Worm (Caenorhabditis elegans) whole organism, dauer: ENCODE data around the gene srh-111.

Experiments used
- unc-62 ChIP-seq: sonication (generic microtip); optimal IDR thresholded peaks from 2 replicates; lab custom pipeline; 2017; ENCODE audit warnings: missing biosample characterization, missing genetic modification reagents, missing genetic modification characterization

Gene srh-111

ce11 chrV:17485078-17485477 is at the start of gene srh-111:
srh-111 (minus strand) TSS chrV:17485178.
- TF ChIP-seq unc-62 (GFP tag; lab: Kevin White, UChicago): no peak

- TF ChIP-seq unc-62 (GFP tag; lab: Kevin White, UChicago): no peak
These were observed 48.2 kb upstream of the srh-111 start for ce11 chrV:17533200-17533599.

- TF ChIP-seq unc-62 (GFP tag; lab: Kevin White, UChicago): no peak
These were observed 47.7 kb upstream of the srh-111 start, which contains the start of gene C18D4.3 for ce11 chrV:17532686-17533085. C18D4.3 (minus strand) TSS chrV:17532786.

ce11 chrV:17531410-17531809 is 46.4 kb upstream of the srh-111 start, which contains the start of gene C18D4.4:
C18D4.4 (minus strand) TSS chrV:17531510.
- TF ChIP-seq unc-62 (GFP tag; lab: Kevin White, UChicago): no peak

ce11 chrV:17530486-17530885 is 45.5 kb upstream of the srh-111 start, which contains the start of gene C18D4.12:
C18D4.12 (minus strand) TSS chrV:17530586.
- TF ChIP-seq unc-62 (GFP tag; lab: Kevin White, UChicago): no peak

ce11 chrV:17527729-17528128 is 42.8 kb upstream of the srh-111 start, which contains the start of gene srz-90:
srz-90 (plus strand) TSS chrV:17528029.
- TF ChIP-seq unc-62 (GFP tag; lab: Kevin White, UChicago): no peak

- no peak for TF ChIP-seq unc-62 (GFP tag; lab: Kevin White, UChicago)
These were observed 35.8 kb upstream of the srh-111 start, which contains the start of gene fbxa-136 for ce11 chrV:17520735-17521134. fbxa-136 (plus strand) TSS chrV:17521035.

ce11 chrV:17513831-17514230 is 28.9 kb upstream of the srh-111 start:
- TF ChIP-seq unc-62 (GFP tag; lab: Kevin White, UChicago): no peak

ce11 chrV:17512763-17513162 is 27.8 kb upstream of the srh-111 start:
- TF ChIP-seq unc-62 (GFP tag; lab: Kevin White, UChicago): no peak

ce11 chrV:17508493-17508892 is 23.5 kb upstream of the srh-111 start, which contains the start of gene srw-32:
srw-32 (plus strand) TSS chrV:17508793.
- TF ChIP-seq unc-62 (GFP tag; lab: Kevin White, UChicago): no peak

- no peak for TF ChIP-seq unc-62 (GFP tag; lab: Kevin White, UChicago)
These were observed 21.3 kb upstream of the srh-111 start, which contains the start of gene srw-31 for ce11 chrV:17506289-17506688. srw-31 (plus strand) TSS chrV:17506589.

- no peak for TF ChIP-seq unc-62 (GFP tag; lab: Kevin White, UChicago)
These were observed 15.1 kb upstream of the srh-111 start for ce11 chrV:17500055-17500454.

- TF ChIP-seq unc-62 (GFP tag; lab: Kevin White, UChicago): no peak
These were observed 11.1 kb upstream of the srh-111 start, which contains the start of gene srh-118 for ce11 chrV:17496071-17496470. srh-118 (minus strand) TSS chrV:17496171.

ce11 chrV:17493732-17494131 is 8.8 kb upstream of the srh-111 start, which contains the start of gene fbxa-102:
fbxa-102 (minus strand) TSS chrV:17493832.
- no peak for TF ChIP-seq unc-62 (GFP tag; lab: Kevin White, UChicago)

- TF ChIP-seq unc-62 (GFP tag; lab: Kevin White, UChicago): no peak
These were observed 1.1 kb upstream of the srh-111 start, which contains the start of gene scl-24 for ce11 chrV:17486034-17486433. scl-24 (plus strand) TSS chrV:17486334.

ce11 chrV:17476490-17476889 is 8.5 kb downstream of the srh-111 start, which contains the start of gene srbc-61:
srbc-61 (plus strand) TSS chrV:17476790.
- no peak for TF ChIP-seq unc-62 (GFP tag; lab: Kevin White, UChicago)

- no peak for TF ChIP-seq unc-62 (GFP tag; lab: Kevin White, UChicago)
These were observed 11.3 kb downstream of the srh-111 start, which contains the start of gene srh-123 for ce11 chrV:17473699-17474098. srh-123 (plus strand) TSS chrV:17473999.
